Fruit fly (Drosophila melanogaster) whole organism, adult: ENCODE measurements around the gene CG33939.

Experiments
- CG14711 ChIP-seq: fragments of 200-800 bp; sonication (Bioruptor generic); optimal IDR thresholded peaks from 2 replicates; lab custom pipeline; 2018; ENCODE audit warnings: missing biosample characterization, mild to moderate bottlenecking, missing genetic modification characterization, moderate library complexity
- CG1620 ChIP-seq: fragments of 200-800 bp; sonication (Bioruptor generic); optimal IDR thresholded peaks from 2 replicates; lab custom pipeline; 2016; ENCODE audit warnings: missing biosample characterization, missing genetic modification characterization
- CG7045 ChIP-seq: fragments of 200-800 bp; sonication (Bioruptor generic); optimal IDR thresholded peaks from 2 replicates; lab custom pipeline; 2017; ENCODE audit warnings: missing biosample characterization, mild to moderate bottlenecking, missing genetic modification characterization
- CG7101 ChIP-seq: fragments of 200-800 bp; sonication (Bioruptor generic); optimal IDR thresholded peaks from 2 replicates; lab custom pipeline; 2018; ENCODE audit warnings: missing biosample characterization, mild to moderate bottlenecking, missing genetic modification characterization, moderate library complexity
- Hr96 ChIP-seq: fragments of 200-800 bp; sonication (Bioruptor generic); optimal IDR thresholded peaks from 2 replicates; lab custom pipeline; 2016; ENCODE audit warnings: missing biosample characterization, missing genetic modification characterization
- Mnt ChIP-seq: fragments of 200-800 bp; sonication (Bioruptor generic); optimal IDR thresholded peaks from 2 replicates; lab custom pipeline; 2016; ENCODE audit warnings: missing biosample characterization, mild to moderate bottlenecking, missing genetic modification characterization
- cnc ChIP-seq, 2 experiments: fragments of >200 bp; optimal IDR thresholded peaks; 2 replicates each; lab custom pipeline; 2017
- ovo ChIP-seq: fragments of 200-800 bp; sonication (Bioruptor generic); optimal IDR thresholded peaks from 2 replicates; lab custom pipeline; 2016; ENCODE audit warnings: missing biosample characterization, missing genetic modification characterization

- no peak for TF ChIP-seq CG7101 (tag; lab: Kevin White, UChicago)
- no peak for TF ChIP-seq ovo (GFP tag; lab: Kevin White, UChicago)
- no peak for TF ChIP-seq CG14711
- TF ChIP-seq CG1620 (GFP tag; lab: Kevin White, UChicago): no peak
- TF ChIP-seq CG7045 (GFP tag; lab: Kevin White, UChicago): no peak
- TF ChIP-seq Mnt: no peak
- no peak for TF ChIP-seq cnc (optimal IDR thresholded peaks at IDR 0.05; lab: Kevin White, UChicago)
- no peak for TF ChIP-seq Hr96 (GFP tag; lab: Kevin White, UChicago)
Measured at dm6 chrX:19215215-19215614, 40.5 kb upstream of the CG33939 start, which contains the start of gene Muc18B.
